Fruit fly (Drosophila melanogaster) whole organism, prepupa: ENCODE measurements around the gene Mkrn1.
A peak's percentile ranks its signal among the peaks of the same experiment; 100 is the strongest.

Experiments
- Blimp-1 ChIP-seq: fragments of 200-800 bp; sonication (Bioruptor generic); optimal IDR thresholded peaks from 3 replicates; lab custom pipeline; 2017; ENCODE audit warnings: missing biosample characterization, missing genetic modification characterization, mild to moderate bottlenecking, moderate library complexity, missing genetic modification reagents
- CG10631 ChIP-seq: fragments of 200-800 bp; sonication (Bioruptor generic); optimal IDR thresholded peaks from 2 replicates; lab custom pipeline; 2016; ENCODE audit warnings: missing biosample characterization, missing genetic modification characterization
- CG10669 ChIP-seq: fragments of 200-800 bp; sonication (Bioruptor generic); optimal IDR thresholded peaks from 3 replicates; lab custom pipeline; 2018; ENCODE audit warnings: missing biosample characterization, mild to moderate bottlenecking, missing genetic modification characterization, moderate library complexity
- CG11294 ChIP-seq: fragments of 200-800 bp; sonication (Bioruptor generic); IDR thresholded peaks from 2 replicates; pipeline ENCODE4 v1.3.6; 2022; ENCODE audit warnings: missing biosample characterization, missing genetic modification characterization
- CG11762 ChIP-seq: fragments of 200-800 bp; sonication (Bioruptor generic); optimal IDR thresholded peaks from 3 replicates; lab custom pipeline; 2016; ENCODE audit warnings: missing biosample characterization, missing genetic modification characterization; ENCODE audit not compliant: insufficient read depth
- CG11902 ChIP-seq: fragments of 200-800 bp; sonication (Bioruptor generic); optimal IDR thresholded peaks from 3 replicates; lab custom pipeline; 2016; ENCODE audit warnings: missing biosample characterization, missing genetic modification characterization
- CG15336 ChIP-seq: fragments of 200-800 bp; sonication (Bioruptor generic); IDR thresholded peaks from 2 replicates; pipeline ENCODE4 v1.3.6; 2022; ENCODE audit warnings: missing biosample characterization, missing genetic modification characterization
- CG1621 ChIP-seq: fragments of 200-800 bp; sonication (Bioruptor generic); optimal IDR thresholded peaks from 3 replicates; lab custom pipeline; 2018; ENCODE audit warnings: missing biosample characterization, mild to moderate bottlenecking, missing genetic modification characterization
- CG16779 ChIP-seq: fragments of 200-800 bp; sonication (Bioruptor generic); optimal IDR thresholded peaks from 3 replicates; lab custom pipeline; 2017; ENCODE audit warnings: missing biosample characterization, mild to moderate bottlenecking, missing genetic modification characterization
- CG31627 ChIP-seq: fragments of 200-800 bp; sonication (Bioruptor generic); optimal IDR thresholded peaks from 3 replicates; lab custom pipeline; 2016; ENCODE audit warnings: missing biosample characterization, missing genetic modification characterization
- CG32006 ChIP-seq: fragments of 200-800 bp; sonication (Bioruptor generic); optimal IDR thresholded peaks from 3 replicates; lab custom pipeline; 2017; ENCODE audit warnings: missing biosample characterization, mild to moderate bottlenecking, missing genetic modification characterization
- CG34406 ChIP-seq: fragments of 200-800 bp; sonication (Bioruptor generic); optimal IDR thresholded peaks from 3 replicates; lab custom pipeline; 2016; ENCODE audit warnings: missing biosample characterization, missing genetic modification characterization
- CG3919 ChIP-seq: fragments of 200-800 bp; sonication (Bioruptor generic); optimal IDR thresholded peaks from 3 replicates; lab custom pipeline; 2016; ENCODE audit warnings: missing biosample characterization, missing genetic modification characterization
- CG6163 ChIP-seq: fragments of 200-800 bp; sonication (Bioruptor generic); IDR thresholded peaks from 3 replicates; pipeline ENCODE4 v1.3.6; 2022; ENCODE audit warnings: missing biosample characterization, missing genetic modification characterization
- CG6276 ChIP-seq: fragments of 200-800 bp; sonication (Bioruptor generic); optimal IDR thresholded peaks from 2 replicates; lab custom pipeline; 2017; ENCODE audit warnings: missing biosample characterization, mild to moderate bottlenecking, missing genetic modification characterization
- CG6808 ChIP-seq: fragments of 200-800 bp; sonication (Bioruptor generic); optimal IDR thresholded peaks from 3 replicates; lab custom pipeline; 2017; ENCODE audit warnings: missing biosample characterization, missing genetic modification characterization, mild to moderate bottlenecking, moderate library complexity, missing genetic modification reagents
- CG8119 ChIP-seq: fragments of 200-800 bp; sonication (Bioruptor generic); IDR thresholded peaks from 3 replicates; pipeline ENCODE4 v1.3.6; 2022; ENCODE audit warnings: missing biosample characterization, missing genetic modification characterization
- CG8319 ChIP-seq: fragments of 200-800 bp; sonication (Bioruptor generic); optimal IDR thresholded peaks from 3 replicates; lab custom pipeline; 2016; ENCODE audit warnings: missing biosample characterization, missing genetic modification characterization
- CG8632 ChIP-seq: fragments of 200-800 bp; sonication (Bioruptor generic); optimal IDR thresholded peaks from 3 replicates; lab custom pipeline; 2016; ENCODE audit warnings: missing biosample characterization, missing genetic modification characterization
- CG9139 ChIP-seq: fragments of 200-800 bp; sonication (Bioruptor generic); optimal IDR thresholded peaks from 3 replicates; lab custom pipeline; 2017; ENCODE audit warnings: missing biosample characterization, mild to moderate bottlenecking, missing genetic modification characterization
- Eip93F ChIP-seq: fragments of 200-800 bp; sonication (Bioruptor generic); optimal IDR thresholded peaks from 2 replicates; lab custom pipeline; 2016; ENCODE audit warnings: missing biosample characterization, mild to moderate bottlenecking, missing genetic modification characterization
- Ets21C ChIP-seq: fragments of 200-800 bp; sonication (Bioruptor generic); optimal IDR thresholded peaks from 3 replicates; lab custom pipeline; 2016; ENCODE audit warnings: missing biosample characterization, missing genetic modification characterization
- Ets96B ChIP-seq: fragments of 200-800 bp; optimal IDR thresholded peaks from 2 replicates; lab custom pipeline; 2019; ENCODE audit warnings: missing biosample characterization, mild to moderate bottlenecking, missing genetic modification characterization, moderate library complexity
- Gug ChIP-seq: fragments of 200-800 bp; sonication (Bioruptor generic); IDR thresholded peaks from 2 replicates; pipeline ENCODE4 v1.3.6; 2022; ENCODE audit warnings: missing biosample characterization, missing genetic modification characterization
- Hr38 ChIP-seq: sonication (Bioruptor generic); optimal IDR thresholded peaks from 2 replicates; lab custom pipeline; 2016; ENCODE audit warnings: missing biosample characterization, missing genetic modification characterization
- Hr39 ChIP-seq: fragments of 200-800 bp; sonication (Bioruptor generic); optimal IDR thresholded peaks from 2 replicates; lab custom pipeline; 2016; ENCODE audit warnings: missing biosample characterization, missing genetic modification characterization
- Hr4 ChIP-seq: fragments of 200-800 bp; sonication (Bioruptor generic); optimal IDR thresholded peaks from 3 replicates; lab custom pipeline; 2016; ENCODE audit warnings: missing biosample characterization, missing genetic modification characterization
- Lpt ChIP-seq: fragments of 200-800 bp; sonication (Bioruptor generic); optimal IDR thresholded peaks from 3 replicates; lab custom pipeline; 2016; ENCODE audit warnings: missing biosample characterization, missing genetic modification characterization
- Met ChIP-seq: fragments of 200-800 bp; sonication (Bioruptor generic); optimal IDR thresholded peaks from 3 replicates; lab custom pipeline; 2016; ENCODE audit warnings: missing biosample characterization, missing genetic modification characterization
- OdsH ChIP-seq: fragments of 200-800 bp; sonication (Bioruptor generic); optimal IDR thresholded peaks from 3 replicates; lab custom pipeline; 2016; ENCODE audit warnings: missing biosample characterization, missing genetic modification characterization
- Sox102F ChIP-seq: fragments of 200-800 bp; sonication (Bioruptor generic); optimal IDR thresholded peaks from 2 replicates; lab custom pipeline; 2016; ENCODE audit warnings: missing biosample characterization, mild to moderate bottlenecking, missing genetic modification characterization
- Sox14 ChIP-seq: fragments of 200-800 bp; sonication (Bioruptor generic); optimal IDR thresholded peaks from 3 replicates; lab custom pipeline; 2016; ENCODE audit warnings: missing biosample characterization, missing genetic modification characterization
- Sox15 ChIP-seq: fragments of 200-800 bp; sonication (Bioruptor generic); optimal IDR thresholded peaks from 3 replicates; lab custom pipeline; 2016; ENCODE audit warnings: missing biosample characterization, missing genetic modification characterization
- achi ChIP-seq: fragments of 200-800 bp; sonication (Bioruptor generic); optimal IDR thresholded peaks from 3 replicates; lab custom pipeline; 2016; ENCODE audit warnings: missing biosample characterization, missing genetic modification characterization
- acj6 ChIP-seq: fragments of 200-800 bp; sonication (Bioruptor generic); optimal IDR thresholded peaks from 3 replicates; lab custom pipeline; 2016; ENCODE audit warnings: missing biosample characterization, missing genetic modification characterization
- dac ChIP-seq: fragments of 200-800 bp; sonication (Bioruptor generic); optimal IDR thresholded peaks from 2 replicates; lab custom pipeline; 2017; ENCODE audit warnings: missing biosample characterization, mild to moderate bottlenecking, missing genetic modification characterization
- eg ChIP-seq: fragments of 200-800 bp; sonication (Bioruptor generic); IDR thresholded peaks from 3 replicates; pipeline ENCODE4 v1.3.6; 2022; ENCODE audit warnings: missing biosample characterization, missing genetic modification characterization
- esn ChIP-seq: fragments of 200-800 bp; sonication (Bioruptor generic); optimal IDR thresholded peaks from 2 replicates; lab custom pipeline; 2016; ENCODE audit warnings: missing biosample characterization, mild to moderate bottlenecking, missing genetic modification characterization, moderate library complexity
- fd59A ChIP-seq: fragments of 200-800 bp; sonication (Bioruptor generic); optimal IDR thresholded peaks from 2 replicates; lab custom pipeline; 2017; ENCODE audit warnings: missing biosample characterization, mild to moderate bottlenecking, missing genetic modification characterization, missing genetic modification reagents
- fd85E ChIP-seq: fragments of 200-800 bp; sonication (Bioruptor generic); optimal IDR thresholded peaks from 3 replicates; lab custom pipeline; 2016; ENCODE audit warnings: missing biosample characterization, missing genetic modification characterization
- fkh ChIP-seq: fragments of 200-800 bp; sonication (Bioruptor generic); optimal IDR thresholded peaks from 3 replicates; lab custom pipeline; 2017; ENCODE audit warnings: missing biosample characterization, mild to moderate bottlenecking, missing genetic modification characterization, moderate library complexity
- lz ChIP-seq: fragments of 200-800 bp; sonication (Bioruptor generic); optimal IDR thresholded peaks from 3 replicates; lab custom pipeline; 2016; ENCODE audit warnings: missing biosample characterization, missing genetic modification characterization
- net ChIP-seq: fragments of 200-800 bp; sonication (Bioruptor generic); optimal IDR thresholded peaks from 3 replicates; lab custom pipeline; 2016; ENCODE audit warnings: missing biosample characterization, missing genetic modification characterization
- pdm3 ChIP-seq: fragments of 200-800 bp; sonication (Bioruptor generic); optimal IDR thresholded peaks from 3 replicates; lab custom pipeline; 2016; ENCODE audit warnings: missing biosample characterization, missing genetic modification characterization
- ss ChIP-seq, 2 experiments: fragments of 200-800 bp; sonication (Bioruptor generic); optimal IDR thresholded peaks; 2 replicates in 1 of 2; 3 replicates in 1 of 2; lab custom pipeline; 2017 to 2018; ENCODE audit warnings: mild to moderate bottlenecking in 2 of 2, missing biosample characterization in 2 of 2, missing genetic modification characterization in 2 of 2, moderate library complexity in 1 of 2
- topi ChIP-seq: fragments of 200-800 bp; sonication (Bioruptor generic); optimal IDR thresholded peaks from 3 replicates; lab custom pipeline; 2016; ENCODE audit warnings: missing biosample characterization, missing genetic modification characterization
- vri ChIP-seq: fragments of 200-800 bp; sonication (Bioruptor generic); optimal IDR thresholded peaks from 3 replicates; lab custom pipeline; 2016; ENCODE audit warnings: missing biosample characterization, mild to moderate bottlenecking, missing genetic modification characterization

The Mkrn1 gene

DNA sequence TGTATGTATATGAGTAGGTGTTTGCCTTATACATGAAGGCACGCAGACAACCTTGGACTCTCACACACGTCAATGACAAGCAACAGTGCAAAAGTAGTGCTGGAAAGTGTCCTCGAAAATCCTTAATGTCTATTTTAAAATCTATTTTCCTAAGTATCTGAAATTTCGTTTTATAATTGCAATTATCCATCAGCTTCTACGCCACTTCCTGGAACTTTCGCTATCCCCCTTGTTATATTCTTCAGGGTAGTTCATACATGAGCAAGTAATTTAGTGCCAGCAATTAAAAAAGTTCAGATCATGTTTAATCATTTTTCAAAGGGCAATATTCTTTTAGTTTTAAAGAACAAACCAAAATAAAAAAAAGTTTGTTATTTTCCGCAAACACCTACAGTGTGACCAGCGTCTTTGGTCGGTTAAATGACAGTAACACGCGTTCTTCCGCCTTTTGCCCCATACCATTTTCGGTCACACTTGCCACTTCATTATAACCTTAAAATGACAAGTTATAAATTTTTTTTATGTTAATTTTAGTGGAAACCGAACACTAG is 16.7 kb downstream of the Mkrn1 start (continued):
- TF ChIP-seq achi (GFP tag; lab: Kevin White, UChicago) (peak; percentile 73), fd85E (GFP tag; lab: Kevin White, UChicago) (no peak), Sox14 (peak; percentile 55), Sox15 (GFP tag; lab: Kevin White, UChicago) (no peak), Hr38 (GFP tag; lab: Kevin White, UChicago) (no peak), Blimp-1 (GFP tag; lab: Kevin White, UChicago) (no peak), CG8632 (GFP tag; lab: Kevin White, UChicago) (peak; percentile 45), CG3919 (GFP tag; lab: Kevin White, UChicago) (peak; percentile 32), CG10631 (GFP tag; lab: Kevin White, UChicago) (peak; percentile 50), CG11902 (GFP tag; lab: Kevin White, UChicago) (no peak), CG6808 (peak; percentile 7), CG9139 (no peak), CG11294 (GFP tag; lab: Robert Waterston, UW) (no peak), OdsH (GFP tag; lab: Kevin White, UChicago) (peak; percentile 49), CG34406 (GFP tag; lab: Kevin White, UChicago) (no peak), CG6163 (no peak), esn (GFP tag; lab: Kevin White, UChicago) (peak; percentile 60), pdm3 (peak; percentile 64), Eip93F (GFP tag; lab: Kevin White, UChicago) (peak; percentile 43), Lpt (GFP tag; lab: Kevin White, UChicago) (peak; percentile 44), fkh (GFP tag; lab: Kevin White, UChicago) (peak; percentile 6), topi (peak; percentile 52), CG31627 (GFP tag; lab: Kevin White, UChicago) (peak; percentile 42), Ets96B (tag; lab: Kevin White, UChicago) (peak; percentile 8), lz (GFP tag; lab: Kevin White, UChicago) (peak; percentile 40), CG32006 (GFP tag; lab: Kevin White, UChicago) (peak; percentile 24), ss (GFP tag; optimal IDR thresholded peaks at IDR 0.05; lab: Kevin White, UChicago) (peak in 1 of 2 experiments; percentile 43), net (peak; percentile 25), CG8119 (no peak), Hr4 (GFP tag; lab: Kevin White, UChicago) (peak; percentile 60), Met (GFP tag; lab: Kevin White, UChicago) (peak; percentile 46), CG6276 (GFP tag; lab: Kevin White, UChicago) (no peak), acj6 (peak; percentile 31)

DNA sequence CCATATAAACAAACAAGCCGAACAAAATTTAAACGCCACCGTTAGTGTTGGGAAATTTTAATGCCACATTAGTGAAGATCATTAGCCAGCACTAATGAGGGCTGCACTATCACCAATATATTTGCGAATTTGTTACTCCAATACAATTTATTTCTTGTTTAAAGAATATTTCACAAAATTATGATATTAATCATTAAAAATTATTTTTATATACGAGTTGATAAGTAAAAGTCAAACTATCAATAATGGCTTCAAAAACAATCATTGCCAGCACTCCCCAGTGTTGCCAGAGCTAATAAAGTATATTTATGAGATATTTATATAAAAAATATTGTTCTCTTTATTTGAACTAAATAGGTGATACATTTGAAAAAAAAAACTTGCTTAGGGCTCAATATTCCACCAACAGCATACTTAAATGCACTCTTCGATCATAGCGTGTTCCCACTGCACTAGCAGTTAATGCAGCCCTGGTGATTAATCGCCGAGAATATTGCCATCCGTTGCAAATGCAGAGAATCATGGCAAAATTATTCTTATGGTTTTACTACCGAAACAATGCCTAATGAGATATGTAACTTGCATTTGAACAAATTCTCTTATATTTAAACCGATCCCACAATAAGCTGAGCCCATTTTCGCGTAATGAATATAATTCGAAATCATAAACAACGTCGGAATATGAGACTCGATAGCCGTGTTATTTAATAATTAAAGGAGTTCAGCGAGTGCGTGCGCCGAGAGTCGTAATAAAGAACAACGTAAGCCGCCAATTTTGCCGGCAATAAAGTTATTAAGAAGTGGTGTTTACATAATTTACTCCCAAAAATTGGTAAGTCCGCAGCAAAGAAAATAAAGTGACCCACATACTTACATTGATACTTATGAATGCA is 17.4 kb downstream of the Mkrn1 start, which contains the start of the genes SAK and Cdk12:
SAK (minus strand) TSS at position 65 of the 893 bp plus-strand sequence.
Cdk12 (plus strand) TSS at position 484 of the 893 bp plus-strand sequence.
- TF ChIP-seq CG31627 (GFP tag; lab: Kevin White, UChicago) = peak; percentile 72
- TF ChIP-seq vri (GFP tag; lab: Kevin White, UChicago) = peak; percentile 23
- TF ChIP-seq eg (GFP tag; lab: Robert Waterston, UW) = peak; percentile 83
- TF ChIP-seq CG1621 (tag; lab: Kevin White, UChicago) = peak; percentile 35
- peak; percentile 63 for TF ChIP-seq fd59A (GFP tag; lab: Kevin White, UChicago)
- peak; percentile 70 for TF ChIP-seq CG6808
- peak; percentile 88 for TF ChIP-seq OdsH (GFP tag; lab: Kevin White, UChicago)
- peak; percentile 67 for TF ChIP-seq lz (GFP tag; lab: Kevin White, UChicago)
- peak; percentile 64 for TF ChIP-seq Gug (GFP tag; lab: Robert Waterston, UW)
- peak; percentile 66 for TF ChIP-seq dac (GFP tag; lab: Kevin White, UChicago)
- TF ChIP-seq Hr39 = peak; percentile 74
- TF ChIP-seq CG16779 = no peak
- peak; percentile 75 for TF ChIP-seq CG8319 (GFP tag; lab: Kevin White, UChicago)
- TF ChIP-seq CG3919 (GFP tag; lab: Kevin White, UChicago) = peak; percentile 85
- TF ChIP-seq CG6163 = peak; percentile 79
- peak; percentile 80 for TF ChIP-seq Sox15 (GFP tag; lab: Kevin White, UChicago)
- TF ChIP-seq Sox102F (GFP tag; lab: Kevin White, UChicago) = peak; percentile 83
- TF ChIP-seq CG11762 (GFP tag; lab: Kevin White, UChicago) = peak; percentile 74
- peak; percentile 84 for TF ChIP-seq CG11902 (GFP tag; lab: Kevin White, UChicago)
- TF ChIP-seq CG8119 = peak; percentile 79
- peak; percentile 70 for TF ChIP-seq Ets21C (GFP tag; lab: Kevin White, UChicago)
- peak; percentile 66 for TF ChIP-seq topi
- peak; percentile 75 for TF ChIP-seq CG15336
- TF ChIP-seq CG10669 (GFP tag; lab: Kevin White, UChicago) = peak; percentile 78
- peak; percentile 83 for TF ChIP-seq achi (GFP tag; lab: Kevin White, UChicago)
- TF ChIP-seq Sox14 = peak; percentile 59
